Fruit fly (Drosophila melanogaster) whole organism, embryonic: ENCODE data around the gene CG16904.

Source experiments
- Abd-B ChIP-seq: fragments of 200-800 bp; sonication (Bioruptor generic); optimal IDR thresholded peaks from 2 replicates; lab custom pipeline; 2018; ENCODE audit warnings: missing biosample characterization, mild to moderate bottlenecking, missing genetic modification characterization, moderate library complexity
- CG10267 ChIP-seq: fragments of 200-800 bp; sonication (Bioruptor generic); optimal IDR thresholded peaks from 2 replicates; lab custom pipeline; 2018; ENCODE audit warnings: missing biosample characterization, mild to moderate bottlenecking, missing genetic modification characterization, moderate library complexity
- CG12299 ChIP-seq: fragments of 200-800 bp; sonication (Bioruptor generic); optimal IDR thresholded peaks from 2 replicates; lab custom pipeline; 2018; ENCODE audit warnings: missing biosample characterization, mild to moderate bottlenecking, missing genetic modification characterization
- CG13123 ChIP-seq: fragments of 200-800 bp; sonication (Bioruptor generic); optimal IDR thresholded peaks from 2 replicates; lab custom pipeline; 2016; ENCODE audit warnings: missing biosample characterization, missing genetic modification characterization
- CG14050 ChIP-seq: fragments of 200-800 bp; sonication (Bioruptor generic); IDR thresholded peaks from 3 replicates; pipeline ENCODE4 v1.3.6; 2022; ENCODE audit warnings: missing biosample characterization, missing genetic modification characterization
- CG15269 ChIP-seq: fragments of 200-800 bp; sonication (Bioruptor generic); optimal IDR thresholded peaks from 2 replicates; lab custom pipeline; 2018; ENCODE audit warnings: missing biosample characterization, mild to moderate bottlenecking, missing genetic modification characterization, moderate library complexity
- CG1529 ChIP-seq: fragments of 200-800 bp; sonication (Bioruptor generic); optimal IDR thresholded peaks from 3 replicates; lab custom pipeline; 2018; ENCODE audit warnings: missing biosample characterization, missing genetic modification characterization
- CG15514 ChIP-seq: fragments of 200-800 bp; sonication (Bioruptor generic); optimal IDR thresholded peaks from 3 replicates; lab custom pipeline; 2017; ENCODE audit warnings: missing biosample characterization, missing genetic modification characterization, mild to moderate bottlenecking, moderate library complexity, missing genetic modification reagents
- CG1602 ChIP-seq: fragments of 200-800 bp; sonication (Bioruptor generic); optimal IDR thresholded peaks from 3 replicates; lab custom pipeline; 2016; ENCODE audit warnings: missing biosample characterization, missing genetic modification characterization
- CG16813 ChIP-seq: fragments of 200-800 bp; sonication (Bioruptor generic); IDR thresholded peaks from 3 replicates; pipeline ENCODE4 v1.3.6; 2022; ENCODE audit warnings: missing biosample characterization, missing genetic modification characterization; ENCODE audit not compliant: partially characterized antibody
- CG16863 ChIP-seq: fragments of 200-800 bp; sonication (Bioruptor generic); optimal IDR thresholded peaks from 3 replicates; lab custom pipeline; 2016; ENCODE audit warnings: missing biosample characterization, missing genetic modification characterization
- CG17359 ChIP-seq: fragments of 200-800 bp; sonication (Bioruptor generic); optimal IDR thresholded peaks from 3 replicates; lab custom pipeline; 2018; ENCODE audit warnings: missing biosample characterization, mild to moderate bottlenecking, missing genetic modification characterization, moderate library complexity
- CG1792 ChIP-seq: fragments of 200-800 bp; sonication (Bioruptor generic); optimal IDR thresholded peaks from 2 replicates; lab custom pipeline; 2016; ENCODE audit warnings: missing biosample characterization, missing genetic modification characterization
- CG2129 ChIP-seq: fragments of 200-800 bp; sonication (Bioruptor generic); IDR thresholded peaks from 2 replicates; pipeline ENCODE4 v1.3.6; 2022; ENCODE audit warnings: missing biosample characterization, missing genetic modification characterization; ENCODE audit not compliant: partially characterized antibody
- CG30020 ChIP-seq: fragments of 200-800 bp; optimal IDR thresholded peaks from 2 replicates; lab custom pipeline; 2019; ENCODE audit warnings: missing biosample characterization, mild to moderate bottlenecking, missing genetic modification characterization, moderate library complexity
- CG31388 ChIP-seq: fragments of 200-800 bp; sonication (Bioruptor generic); optimal IDR thresholded peaks from 2 replicates; lab custom pipeline; 2016; ENCODE audit warnings: missing biosample characterization, missing genetic modification characterization
- CG3281 ChIP-seq: fragments of 200-800 bp; sonication (Bioruptor generic); optimal IDR thresholded peaks from 3 replicates; lab custom pipeline; 2017; ENCODE audit warnings: missing biosample characterization, mild to moderate bottlenecking, missing genetic modification characterization
- CG4617 ChIP-seq: fragments of 200-800 bp; sonication (Bioruptor generic); optimal IDR thresholded peaks from 3 replicates; lab custom pipeline; 2016; ENCODE audit warnings: missing biosample characterization, missing genetic modification characterization, borderline replicate concordance
- CG4820 ChIP-seq: fragments of 200-800 bp; sonication (Bioruptor generic); optimal IDR thresholded peaks from 3 replicates; lab custom pipeline; 2016; ENCODE audit warnings: missing biosample characterization, missing genetic modification characterization
- CG7963 ChIP-seq: fragments of 200-800 bp; sonication (Bioruptor generic); IDR thresholded peaks from 3 replicates; pipeline ENCODE4 v1.3.6; 2022; ENCODE audit warnings: missing biosample characterization, missing genetic modification characterization; ENCODE audit not compliant: partially characterized antibody
- CG8089 ChIP-seq: fragments of 200-800 bp; sonication (Bioruptor generic); optimal IDR thresholded peaks from 3 replicates; lab custom pipeline; 2016; ENCODE audit warnings: missing biosample characterization, missing genetic modification characterization
- CG8944 ChIP-seq: fragments of 200-800 bp; sonication (Bioruptor generic); optimal IDR thresholded peaks from 3 replicates; lab custom pipeline; 2016; ENCODE audit warnings: missing biosample characterization, missing genetic modification characterization
- CG9797 ChIP-seq: fragments of 200-800 bp; sonication (Bioruptor generic); optimal IDR thresholded peaks from 3 replicates; lab custom pipeline; 2018; ENCODE audit warnings: missing biosample characterization, mild to moderate bottlenecking, missing genetic modification characterization
- Camta ChIP-seq: fragments of 200-800 bp; sonication (Bioruptor generic); optimal IDR thresholded peaks from 2 replicates; lab custom pipeline; 2016; ENCODE audit warnings: missing biosample characterization, missing genetic modification characterization
- GATAe ChIP-seq: fragments of 200-800 bp; sonication (Bioruptor generic); conservative IDR thresholded peaks from 2 replicates; pipeline ENCODE4 v1.3.6; 2022; ENCODE audit warnings: missing biosample characterization, missing genetic modification characterization
- HmgZ ChIP-seq: fragments of 200-800 bp; sonication (Bioruptor generic); optimal IDR thresholded peaks from 2 replicates; lab custom pipeline; 2018; ENCODE audit warnings: missing biosample characterization, mild to moderate bottlenecking, missing genetic modification characterization
- Hr78 ChIP-seq, 2 experiments: fragments of 200-800 bp in 1 of 2; fragments of >200 bp in 1 of 2; sonication (Bioruptor generic) in 1 of 2; optimal IDR thresholded peaks; 2 replicates each; lab custom pipeline; 2017 to 2019; ENCODE audit warnings: missing biosample characterization in 2 of 2, missing genetic modification characterization in 2 of 2, mild to moderate bottlenecking in 1 of 2, moderate library complexity in 1 of 2
- Lhr ChIP-seq: fragments of 200-800 bp; sonication (Bioruptor generic); optimal IDR thresholded peaks from 3 replicates; lab custom pipeline; 2017; ENCODE audit warnings: mild to moderate bottlenecking, missing biosample characterization, missing genetic modification reagents, missing genetic modification characterization
- Max ChIP-seq: fragments of 200-800 bp; sonication (Bioruptor generic); optimal IDR thresholded peaks from 2 replicates; lab custom pipeline; 2016; ENCODE audit warnings: missing biosample characterization, mild to moderate bottlenecking, missing genetic modification characterization
- NC2β ChIP-seq: fragments of 200-800 bp; sonication (Bioruptor generic); optimal IDR thresholded peaks from 2 replicates; lab custom pipeline; 2016; ENCODE audit warnings: missing biosample characterization, missing genetic modification characterization
- Nf-YA ChIP-seq: fragments of 200-800 bp; sonication (Bioruptor generic); IDR thresholded peaks from 2 replicates; pipeline ENCODE4 v1.3.6; 2022; ENCODE audit warnings: missing biosample characterization, missing genetic modification characterization
- Oaz ChIP-seq: fragments of 200-800 bp; sonication (Bioruptor generic); IDR thresholded peaks from 2 replicates; pipeline ENCODE4 v1.3.6; 2022; ENCODE audit warnings: missing biosample characterization, missing genetic modification characterization
- YL-1 ChIP-seq: fragments of 200-800 bp; sonication (Bioruptor generic); optimal IDR thresholded peaks from 3 replicates; lab custom pipeline; 2017; ENCODE audit warnings: missing biosample characterization, mild to moderate bottlenecking, missing genetic modification characterization
- al ChIP-seq: fragments of 200-800 bp; sonication (Bioruptor generic); IDR thresholded peaks from 2 replicates; pipeline ENCODE4 v1.3.6; 2022; ENCODE audit warnings: missing biosample characterization, missing genetic modification characterization
- ash1 ChIP-seq: fragments of 200-800 bp; sonication (Bioruptor generic); optimal IDR thresholded peaks from 2 replicates; lab custom pipeline; 2018; ENCODE audit warnings: missing biosample characterization, mild to moderate bottlenecking, missing genetic modification characterization
- cg ChIP-seq: fragments of 200-800 bp; sonication (Bioruptor generic); optimal IDR thresholded peaks from 3 replicates; lab custom pipeline; 2019; ENCODE audit warnings: missing biosample characterization, mild to moderate bottlenecking, missing genetic modification characterization, moderate library complexity
- crol ChIP-seq: fragments of 200-800 bp; sonication (Bioruptor generic); IDR thresholded peaks from 2 replicates; pipeline ENCODE4 v1.3.6; 2022; ENCODE audit warnings: missing biosample characterization, missing genetic modification characterization
- dan ChIP-seq: fragments of 200-800 bp; sonication (Bioruptor generic); IDR thresholded peaks from 2 replicates; pipeline ENCODE4 v1.3.6; 2022; ENCODE audit warnings: missing biosample characterization, missing genetic modification characterization
- fd64A ChIP-seq: fragments of 200-800 bp; sonication (Bioruptor generic); optimal IDR thresholded peaks from 3 replicates; lab custom pipeline; 2018; ENCODE audit warnings: missing biosample characterization, mild to moderate bottlenecking, missing genetic modification characterization
- hbn ChIP-seq: fragments of 200-800 bp; sonication (Bioruptor generic); IDR thresholded peaks from 2 replicates; pipeline ENCODE4 v1.3.6; 2022; ENCODE audit warnings: missing biosample characterization, missing genetic modification characterization; ENCODE audit not compliant: partially characterized antibody
- jigr1 ChIP-seq: fragments of 200-800 bp; sonication (Bioruptor generic); IDR thresholded peaks from 3 replicates; pipeline ENCODE4 v1.3.6; 2022; ENCODE audit warnings: missing biosample characterization, missing genetic modification characterization
- ken ChIP-seq: fragments of 200-800 bp; sonication (Bioruptor generic); IDR thresholded peaks from 3 replicates; pipeline ENCODE4 v1.3.6; 2022; ENCODE audit warnings: missing biosample characterization, missing genetic modification characterization
- nerfin-1 ChIP-seq: fragments of 200-800 bp; sonication (Bioruptor generic); optimal IDR thresholded peaks from 3 replicates; lab custom pipeline; 2019; ENCODE audit warnings: missing biosample characterization, mild to moderate bottlenecking, missing genetic modification characterization, moderate library complexity
- pfk ChIP-seq: fragments of 200-800 bp; sonication (Bioruptor generic); optimal IDR thresholded peaks from 2 replicates; lab custom pipeline; 2018; ENCODE audit warnings: missing biosample characterization, mild to moderate bottlenecking, missing genetic modification characterization, moderate library complexity
- schlank ChIP-seq: fragments of 200-800 bp; sonication (Bioruptor generic); optimal IDR thresholded peaks from 2 replicates; lab custom pipeline; 2018; ENCODE audit warnings: missing biosample characterization, mild to moderate bottlenecking, missing genetic modification characterization
- sisA ChIP-seq: fragments of 200-800 bp; sonication (Bioruptor generic); IDR thresholded peaks from 2 replicates; pipeline ENCODE4 v1.3.6; 2022; ENCODE audit warnings: missing biosample characterization, missing genetic modification characterization
- sug ChIP-seq: fragments of 200-800 bp; optimal IDR thresholded peaks from 2 replicates; lab custom pipeline; 2019; ENCODE audit warnings: missing biosample characterization, mild to moderate bottlenecking, missing genetic modification characterization, moderate library complexity
- tio ChIP-seq: fragments of 200-800 bp; sonication (Bioruptor generic); optimal IDR thresholded peaks from 2 replicates; lab custom pipeline; 2017; ENCODE audit warnings: missing biosample characterization, missing genetic modification characterization, inconsistent platforms
- vnd ChIP-seq: fragments of 200-800 bp; sonication (Bioruptor generic); IDR thresholded peaks from 3 replicates; pipeline ENCODE4 v1.3.6; 2022; ENCODE audit warnings: missing biosample characterization, missing genetic modification characterization; ENCODE audit not compliant: partially characterized antibody

CG16904 gene

dm6 chr3R:9800644-9801330 lies 16.0 kb downstream of the CG16904 start, which contains the start of the genes CG9467 and CG8526 (continued):
- TF ChIP-seq dan (no peak), CG10267 (tag; lab: Kevin White, UChicago) (peak; percentile 70), CG8944 (GFP tag; lab: Kevin White, UChicago) (peak; percentile 15), CG2129 (GFP tag; lab: Robert Waterston, UW) (peak; percentile 66), sisA (GFP tag; lab: Robert Waterston, UW) (peak; percentile 58; the same call in 1 of the 2 replicates), Max (GFP tag; lab: Kevin White, UChicago) (peak; percentile 74), CG8089 (GFP tag; lab: Kevin White, UChicago) (no peak), CG15514 (peak; percentile 61), CG9797 (peak; percentile 85), ken (GFP tag; lab: Robert Waterston, UW) (peak; percentile 35; the same call in 1 of the 3 replicates), CG1792 (GFP tag; lab: Kevin White, UChicago) (no peak), CG17359 (tag; lab: Kevin White, UChicago) (peak; percentile 51), CG13123 (GFP tag; lab: Kevin White, UChicago) (no peak), fd64A (GFP tag; lab: Kevin White, UChicago) (no peak), cg (GFP tag; lab: Kevin White, UChicago) (no peak), vnd (peak; percentile 73), CG4820 (GFP tag; lab: Kevin White, UChicago) (peak; percentile 67), CG1602 (GFP tag; lab: Kevin White, UChicago) (peak; percentile 61), CG1529 (no peak), CG15269 (tag; lab: Kevin White, UChicago) (no peak), NC2β (GFP tag; lab: Kevin White, UChicago) (no peak), Abd-B (GFP tag; lab: Kevin White, UChicago) (peak; percentile 87), Camta (GFP tag; lab: Kevin White, UChicago) (no peak), CG16813 (GFP tag; lab: Robert Waterston, UW) (peak; percentile 81), GATAe (GFP tag; lab: Robert Waterston, UW) (no peak), CG31388 (GFP tag; lab: Kevin White, UChicago) (peak; percentile 65), YL-1 (GFP tag; lab: Kevin White, UChicago) (peak; percentile 74), jigr1 (peak; percentile 57; the same call in 2 of the 3 replicates), CG3281 (GFP tag; lab: Kevin White, UChicago) (peak; percentile 59), CG4617 (peak; percentile 80), tio (GFP tag; lab: Kevin White, UChicago) (no peak), al (GFP tag; lab: Robert Waterston, UW) (peak; percentile 57), CG7963 (GFP tag; lab: Robert Waterston, UW) (peak; percentile 49; the same call in 2 of the 3 replicates), Nf-YA (GFP tag; lab: Robert Waterston, UW) (no peak), CG12299 (tag; lab: Kevin White, UChicago) (no peak), CG16863 (no peak), crol (GFP tag; lab: Robert Waterston, UW) (peak; percentile 24; the same call in 1 of the 2 replicates), sug (tag; lab: Kevin White, UChicago) (peak; percentile 100), nerfin-1 (tag; lab: Kevin White, UChicago) (peak; percentile 87), Hr78 (GFP tag; optimal IDR thresholded peaks at IDR 0.05; lab: Kevin White, UChicago) (no peak), CG14050 (GFP tag; lab: Robert Waterston, UW) (no peak), CG30020 (tag; lab: Kevin White, UChicago) (peak; percentile 73), schlank (no peak), HmgZ (tag; lab: Kevin White, UChicago) (peak; percentile 51), Oaz (GFP tag; lab: Robert Waterston, UW) (no peak), Lhr (GFP tag; lab: Kevin White, UChicago) (peak; percentile 66), hbn (GFP tag; lab: Robert Waterston, UW) (peak; percentile 75), pfk (GFP tag; lab: Kevin White, UChicago) (no peak), ash1 (GFP tag; lab: Kevin White, UChicago) (no peak)
